Worm (Caenorhabditis elegans) whole organism, L2 larva: ENCODE results near the gene pos-1.

Experiments used
- ceh-16 ChIP-seq: fragments of 150-350 bp; optimal IDR thresholded peaks from 2 replicates; lab custom pipeline; 2014; ENCODE audit warnings: missing biosample characterization, missing genetic modification characterization
- mdl-1 ChIP-seq, 2 experiments: fragments of 150-350 bp in 1 of 2; sonication (generic microtip) in 1 of 2; optimal IDR thresholded peaks; 2 replicates each; lab custom pipeline; 2017; ENCODE audit warnings: missing biosample characterization in 2 of 2, missing genetic modification characterization in 2 of 2
- unc-39 ChIP-seq: fragments of 150-350 bp; optimal IDR thresholded peaks from 2 replicates; lab custom pipeline; 2014; ENCODE audit warnings: missing biosample characterization, missing genetic modification characterization
- unc-62 ChIP-seq: fragments of 150-350 bp; optimal IDR thresholded peaks from 2 replicates; lab custom pipeline; 2014; ENCODE audit warnings: missing biosample characterization, missing genetic modification reagents, missing genetic modification characterization
- zag-1 ChIP-seq: fragments of 150-350 bp; optimal IDR thresholded peaks from 2 replicates; lab custom pipeline; 2014; ENCODE audit warnings: missing biosample characterization, missing genetic modification characterization
- ztf-1 ChIP-seq: fragments of 200-800 bp; sonication (Bioruptor generic); conservative IDR thresholded peaks from 2 replicates; pipeline ENCODE4 v1.3.6; 2022; ENCODE audit warnings: missing genetic modification characterization, missing compliant biosample characterization

ce11 chrV:8406911-8407310 lies 7.0 kb upstream of the pos-1 start:
- no peak for TF ChIP-seq unc-39 (tag; lab: Kevin White, UChicago)
- no peak for TF ChIP-seq mdl-1 (tag; optimal IDR thresholded peaks at IDR 0.05; lab: Kevin White, UChicago)
- no peak for TF ChIP-seq zag-1 (tag; lab: Kevin White, UChicago)
- no peak for TF ChIP-seq ceh-16 (tag; lab: Kevin White, UChicago)
- no peak for TF ChIP-seq unc-62 (GFP tag; lab: Kevin White, UChicago)
- TF ChIP-seq ztf-1 (GFP tag; lab: Robert Waterston, UW): no peak
